Fruit fly (Drosophila melanogaster) whole organism, embryonic: ENCODE data around the gene Tre1.

Source experiments
- Ada2b ChIP-seq: fragments of 200-800 bp; sonication (Bioruptor generic); IDR thresholded peaks from 2 replicates; pipeline ENCODE4 v1.3.6; 2022; ENCODE audit warnings: missing biosample characterization, missing genetic modification characterization
- BEAF-32 ChIP-seq: fragments of 200-800 bp; sonication (Bioruptor generic); optimal IDR thresholded peaks from 3 replicates; lab custom pipeline; 2017; ENCODE audit warnings: missing biosample characterization, missing genetic modification characterization, mild to moderate bottlenecking, moderate library complexity, missing genetic modification reagents
- Blimp-1 ChIP-seq: fragments of 200-800 bp; sonication (Bioruptor generic); optimal IDR thresholded peaks from 3 replicates; lab custom pipeline; 2018; ENCODE audit warnings: missing biosample characterization, missing genetic modification characterization, mild to moderate bottlenecking, moderate library complexity, missing genetic modification reagents
- Bteb2 ChIP-seq: fragments of 200-800 bp; sonication (Bioruptor generic); optimal IDR thresholded peaks from 2 replicates; lab custom pipeline; 2016; ENCODE audit warnings: missing biosample characterization, missing genetic modification characterization
- CG11085 ChIP-seq: fragments of 200-800 bp; sonication (Bioruptor generic); IDR thresholded peaks from 2 replicates; pipeline ENCODE4 v1.3.6; 2022; ENCODE audit warnings: missing biosample characterization, missing genetic modification characterization
- CG11695 ChIP-seq: fragments of 200-800 bp; sonication (Bioruptor generic); IDR thresholded peaks from 3 replicates; pipeline ENCODE4 v1.3.6; 2022; ENCODE audit warnings: missing biosample characterization, missing genetic modification characterization
- CG12659 ChIP-seq: fragments of 200-800 bp; sonication (Bioruptor generic); optimal IDR thresholded peaks from 3 replicates; lab custom pipeline; 2017; ENCODE audit warnings: mild to moderate bottlenecking, missing biosample characterization, missing genetic modification reagents, missing genetic modification characterization
- CG14050 ChIP-seq: fragments of 200-800 bp; sonication (Bioruptor generic); IDR thresholded peaks from 3 replicates; pipeline ENCODE4 v1.3.6; 2022; ENCODE audit warnings: missing biosample characterization, missing genetic modification characterization
- CG14710 ChIP-seq: fragments of 200-800 bp; sonication (Bioruptor generic); optimal IDR thresholded peaks from 3 replicates; lab custom pipeline; 2019; ENCODE audit warnings: missing biosample characterization, mild to moderate bottlenecking, missing genetic modification characterization, moderate library complexity
- CG1647 ChIP-seq: fragments of 200-800 bp; sonication (Bioruptor generic); optimal IDR thresholded peaks from 3 replicates; lab custom pipeline; 2016; ENCODE audit warnings: missing biosample characterization, missing genetic modification characterization
- CG17912 ChIP-seq: fragments of 200-800 bp; sonication (Bioruptor generic); optimal IDR thresholded peaks from 2 replicates; lab custom pipeline; 2018; ENCODE audit warnings: missing biosample characterization, mild to moderate bottlenecking, missing genetic modification characterization
- CG2875 ChIP-seq: fragments of 200-800 bp; sonication (Bioruptor generic); optimal IDR thresholded peaks from 2 replicates; lab custom pipeline; 2017; ENCODE audit warnings: missing biosample characterization, mild to moderate bottlenecking, missing genetic modification characterization, missing genetic modification reagents
- CG30431 ChIP-seq: fragments of 200-800 bp; sonication (Bioruptor generic); optimal IDR thresholded peaks from 2 replicates; lab custom pipeline; 2017; ENCODE audit warnings: missing biosample characterization, missing genetic modification characterization
- CG33557 ChIP-seq: fragments of 200-800 bp; sonication (Bioruptor generic); optimal IDR thresholded peaks from 2 replicates; lab custom pipeline; 2019; ENCODE audit warnings: missing biosample characterization, mild to moderate bottlenecking, missing genetic modification characterization, moderate library complexity
- CG34376 ChIP-seq: fragments of 200-800 bp; sonication (Bioruptor generic); optimal IDR thresholded peaks from 2 replicates; lab custom pipeline; 2018; ENCODE audit warnings: missing biosample characterization, mild to moderate bottlenecking, missing genetic modification characterization
- CG3995 ChIP-seq: fragments of 200-800 bp; sonication (Bioruptor generic); optimal IDR thresholded peaks from 3 replicates; lab custom pipeline; 2016; ENCODE audit warnings: missing biosample characterization, missing genetic modification characterization
- CG6254 ChIP-seq: fragments of 200-800 bp; sonication (Bioruptor generic); optimal IDR thresholded peaks from 3 replicates; lab custom pipeline; 2017; ENCODE audit warnings: mild to moderate bottlenecking, missing biosample characterization, missing genetic modification reagents, missing genetic modification characterization
- CG7556 ChIP-seq: fragments of 200-800 bp; sonication (Bioruptor generic); optimal IDR thresholded peaks from 2 replicates; lab custom pipeline; 2017; ENCODE audit warnings: missing biosample characterization, mild to moderate bottlenecking, missing genetic modification characterization
- CG7745 ChIP-seq: fragments of 200-800 bp; sonication (Bioruptor generic); optimal IDR thresholded peaks from 2 replicates; lab custom pipeline; 2018; ENCODE audit warnings: missing biosample characterization, mild to moderate bottlenecking, missing genetic modification characterization, moderate library complexity
- CG8359 ChIP-seq: fragments of 200-800 bp; sonication (Bioruptor generic); optimal IDR thresholded peaks from 2 replicates; lab custom pipeline; 2017; ENCODE audit warnings: missing biosample characterization, mild to moderate bottlenecking, missing genetic modification characterization, borderline replicate concordance
- CG8478 ChIP-seq: fragments of >200 bp; optimal IDR thresholded peaks from 2 replicates; lab custom pipeline; 2018
- CG9876 ChIP-seq: fragments of 200-800 bp; sonication (Bioruptor generic); optimal IDR thresholded peaks from 2 replicates; lab custom pipeline; 2016; ENCODE audit warnings: missing biosample characterization, missing genetic modification characterization
- Camta ChIP-seq: fragments of 200-800 bp; sonication (Bioruptor generic); optimal IDR thresholded peaks from 2 replicates; lab custom pipeline; 2016; ENCODE audit warnings: missing biosample characterization, missing genetic modification characterization
- D ChIP-seq, 2 experiments: fragments of 200-800 bp in 1 of 2; fragments of >200 bp in 1 of 2; sonication (Bioruptor generic) in 1 of 2; optimal IDR thresholded peaks; 2 replicates in 1 of 2; 3 replicates in 1 of 2; lab custom pipeline; 2017; ENCODE audit warnings: mild to moderate bottlenecking in 1 of 2, missing biosample characterization in 1 of 2, missing genetic modification characterization in 1 of 2, missing genetic modification reagents in 1 of 2
- E2f2 ChIP-seq: fragments of 200-800 bp; sonication (Bioruptor generic); IDR thresholded peaks from 2 replicates; pipeline ENCODE4 v1.3.6; 2022; ENCODE audit warnings: missing biosample characterization, missing genetic modification characterization
- HLH54F ChIP-seq: fragments of 200-800 bp; sonication (Bioruptor generic); optimal IDR thresholded peaks from 3 replicates; lab custom pipeline; 2016; ENCODE audit warnings: missing biosample characterization, missing genetic modification characterization
- Hmr ChIP-seq: fragments of 200-800 bp; sonication (Bioruptor generic); optimal IDR thresholded peaks from 3 replicates; lab custom pipeline; 2017; ENCODE audit warnings: mild to moderate bottlenecking, missing biosample characterization, missing genetic modification reagents, missing genetic modification characterization
- Rx ChIP-seq: fragments of 200-800 bp; sonication (Bioruptor generic); IDR thresholded peaks from 2 replicates; pipeline ENCODE4 v1.3.6; 2022; ENCODE audit warnings: missing biosample characterization, missing genetic modification characterization
- ab ChIP-seq: fragments of 200-800 bp; sonication (Bioruptor generic); optimal IDR thresholded peaks from 2 replicates; lab custom pipeline; 2016; ENCODE audit warnings: missing biosample characterization, missing genetic modification characterization
- bab2 ChIP-seq: fragments of 200-800 bp; sonication (Bioruptor generic); optimal IDR thresholded peaks from 2 replicates; lab custom pipeline; 2016; ENCODE audit warnings: missing biosample characterization, missing genetic modification characterization
- cad ChIP-seq: fragments of >200 bp; optimal IDR thresholded peaks from 2 replicates; lab custom pipeline; 2017; ENCODE audit warnings: missing biosample characterization, missing genetic modification characterization
- chif ChIP-seq, 2 experiments: fragments of 200-800 bp; sonication (Bioruptor generic); optimal IDR thresholded peaks; 3 replicates each; lab custom pipeline; 2016; ENCODE audit warnings: missing biosample characterization in 2 of 2, missing genetic modification characterization in 2 of 2
- chm ChIP-seq: fragments of 200-800 bp; sonication (Bioruptor generic); IDR thresholded peaks from 2 replicates; pipeline ENCODE4 v1.3.6; 2022; ENCODE audit warnings: missing biosample characterization, missing genetic modification characterization
- cwo ChIP-seq: fragments of 200-800 bp; sonication (Bioruptor generic); optimal IDR thresholded peaks from 3 replicates; lab custom pipeline; 2017; ENCODE audit warnings: missing biosample characterization, missing genetic modification characterization, mild to moderate bottlenecking, moderate library complexity, missing genetic modification reagents
- dmrt11E ChIP-seq: fragments of 200-800 bp; sonication (Bioruptor generic); optimal IDR thresholded peaks from 3 replicates; lab custom pipeline; 2018; ENCODE audit warnings: missing biosample characterization, mild to moderate bottlenecking, missing genetic modification characterization, moderate library complexity
- dysf ChIP-seq: fragments of 200-800 bp; sonication (Bioruptor generic); IDR thresholded peaks from 3 replicates; pipeline ENCODE4 v1.3.6; 2022; ENCODE audit warnings: missing biosample characterization, missing genetic modification characterization
- gce ChIP-seq: fragments of 200-800 bp; sonication (Bioruptor generic); IDR thresholded peaks from 3 replicates; pipeline ENCODE4 v1.3.6; 2022; ENCODE audit warnings: missing biosample characterization, missing genetic modification characterization
- insv ChIP-seq, 2 experiments: fragments of 200-800 bp; sonication (Bioruptor generic); optimal IDR thresholded peaks; 3 replicates each; lab custom pipeline; 2016 to 2018; ENCODE audit warnings: missing biosample characterization in 2 of 2, missing genetic modification characterization in 2 of 2
- lbe ChIP-seq: fragments of 200-800 bp; sonication (Bioruptor generic); optimal IDR thresholded peaks from 2 replicates; lab custom pipeline; 2016; ENCODE audit warnings: missing biosample characterization, mild to moderate bottlenecking, missing genetic modification characterization
- mld ChIP-seq: fragments of 200-800 bp; sonication (Bioruptor generic); IDR thresholded peaks from 3 replicates; pipeline ENCODE4 v1.3.6; 2022; ENCODE audit warnings: missing biosample characterization, missing genetic modification characterization; ENCODE audit not compliant: partially characterized antibody
- p53 ChIP-seq: fragments of 200-800 bp; sonication (Bioruptor generic); optimal IDR thresholded peaks from 2 replicates; lab custom pipeline; 2016; ENCODE audit warnings: missing biosample characterization, missing genetic modification characterization
- ranshi ChIP-seq: fragments of 200-800 bp; sonication (Bioruptor generic); IDR thresholded peaks from 2 replicates; pipeline ENCODE4 v1.3.6; 2022; ENCODE audit warnings: missing biosample characterization, missing genetic modification characterization
- repo ChIP-seq: fragments of 200-800 bp; sonication (Bioruptor generic); optimal IDR thresholded peaks from 2 replicates; lab custom pipeline; 2016; ENCODE audit warnings: missing biosample characterization, missing genetic modification characterization
- rib ChIP-seq: fragments of 200-800 bp; sonication (Bioruptor generic); IDR thresholded peaks from 2 replicates; pipeline ENCODE4 v1.3.6; 2022; ENCODE audit warnings: missing biosample characterization, missing genetic modification characterization
- sd ChIP-seq: fragments of 200-800 bp; sonication (Bioruptor generic); optimal IDR thresholded peaks from 3 replicates; lab custom pipeline; 2018; ENCODE audit warnings: missing biosample characterization, mild to moderate bottlenecking, missing genetic modification characterization, moderate library complexity
- sisA ChIP-seq: fragments of 200-800 bp; sonication (Bioruptor generic); IDR thresholded peaks from 2 replicates; pipeline ENCODE4 v1.3.6; 2022; ENCODE audit warnings: missing biosample characterization, missing genetic modification characterization
- sr ChIP-seq: fragments of 200-800 bp; sonication (Bioruptor generic); IDR thresholded peaks from 3 replicates; pipeline ENCODE4 v1.3.6; 2022; ENCODE audit warnings: missing biosample characterization, missing genetic modification characterization
- tgo ChIP-seq: fragments of 200-800 bp; sonication (Bioruptor generic); IDR thresholded peaks from 3 replicates; pipeline ENCODE4 v1.3.6; 2022; ENCODE audit warnings: missing biosample characterization, missing genetic modification characterization
- unpg ChIP-seq: fragments of 200-800 bp; sonication (Bioruptor generic); optimal IDR thresholded peaks from 3 replicates; lab custom pipeline; 2018; ENCODE audit warnings: missing biosample characterization, mild to moderate bottlenecking, missing genetic modification characterization, moderate library complexity

The Tre1 gene

dm6 chrX:5696436-5697022 is 16.8 kb upstream of the Tre1 start (continued):
- TF ChIP-seq CG11695 (peak; percentile 93), rib (GFP tag; lab: Robert Waterston, UW) (peak; percentile 91), HLH54F (GFP tag; lab: Kevin White, UChicago) (peak; percentile 96), CG17912 (peak; percentile 91), gce (GFP tag; lab: Robert Waterston, UW) (peak; percentile 94), dmrt11E (peak; percentile 96), CG1647 (GFP tag; lab: Kevin White, UChicago) (peak; percentile 97), chif (GFP tag; optimal IDR thresholded peaks at IDR 0.05; lab: Kevin White, UChicago) (peak; percentile 98), Rx (GFP tag; lab: Robert Waterston, UW) (peak; percentile 97), CG3995 (GFP tag; lab: Kevin White, UChicago) (peak; percentile 76), CG12659 (peak; percentile 96), lbe (GFP tag; lab: Kevin White, UChicago) (peak; percentile 94), CG9876 (GFP tag; lab: Kevin White, UChicago) (peak; percentile 98), sd (tag; lab: Kevin White, UChicago) (peak; percentile 76), CG14710 (tag; lab: Kevin White, UChicago) (peak; percentile 94), unpg (GFP tag; lab: Kevin White, UChicago) (peak; percentile 95), Bteb2 (GFP tag; lab: Kevin White, UChicago) (peak; percentile 95), chm (GFP tag; lab: Robert Waterston, UW) (peak; percentile 96), cwo (GFP tag; lab: Kevin White, UChicago) (peak; percentile 88), sisA (peak; percentile 96), p53 (peak; percentile 96), insv (GFP tag; optimal IDR thresholded peaks at IDR 0.05; lab: Kevin White, UChicago) (peak; percentile 50 to 69), dysf (GFP tag; lab: Robert Waterston, UW) (peak; percentile 96), CG34376 (GFP tag; lab: Kevin White, UChicago) (peak; percentile 79), sr (GFP tag; lab: Robert Waterston, UW) (peak; percentile 91), Ada2b (peak; percentile 95), cad (GFP tag; lab: Kevin White, UChicago) (no peak), Hmr (GFP tag; lab: Kevin White, UChicago) (peak; percentile 93), E2f2 (GFP tag; lab: Robert Waterston, UW) (peak; percentile 77; the same call in 1 of the 2 replicates), CG2875 (GFP tag; lab: Kevin White, UChicago) (peak; percentile 95), ab (GFP tag; lab: Kevin White, UChicago) (peak; percentile 98), mld (GFP tag; lab: Robert Waterston, UW) (no peak), CG14050 (GFP tag; lab: Robert Waterston, UW) (peak; percentile 94), Blimp-1 (GFP tag; lab: Kevin White, UChicago) (peak; percentile 92), BEAF-32 (no peak), bab2 (peak; percentile 97), CG7556 (peak; percentile 96), CG30431 (GFP tag; lab: Kevin White, UChicago) (peak; percentile 97), CG6254 (peak; percentile 89), Camta (peak; percentile 97), ranshi (GFP tag; lab: Robert Waterston, UW) (peak; percentile 97), tgo (GFP tag; lab: Robert Waterston, UW) (peak; percentile 93), CG8478 (lab: Kevin White, UChicago) (no peak), CG11085 (GFP tag; lab: Robert Waterston, UW) (peak; percentile 86), CG8359 (GFP tag; lab: Kevin White, UChicago) (peak; percentile 74), CG33557 (GFP tag; lab: Kevin White, UChicago) (peak; percentile 95), repo (peak; percentile 97), D (optimal IDR thresholded peaks at IDR 0.05; lab: Kevin White, UChicago) (no peak), D (GFP tag; optimal IDR thresholded peaks at IDR 0.05; lab: Kevin White, UChicago) (peak; percentile 97), CG7745 (peak; percentile 6)
